Fruit fly (Drosophila melanogaster): Measurements from ENCODE around the gene Adsl.

Gene Adsl

DNA sequence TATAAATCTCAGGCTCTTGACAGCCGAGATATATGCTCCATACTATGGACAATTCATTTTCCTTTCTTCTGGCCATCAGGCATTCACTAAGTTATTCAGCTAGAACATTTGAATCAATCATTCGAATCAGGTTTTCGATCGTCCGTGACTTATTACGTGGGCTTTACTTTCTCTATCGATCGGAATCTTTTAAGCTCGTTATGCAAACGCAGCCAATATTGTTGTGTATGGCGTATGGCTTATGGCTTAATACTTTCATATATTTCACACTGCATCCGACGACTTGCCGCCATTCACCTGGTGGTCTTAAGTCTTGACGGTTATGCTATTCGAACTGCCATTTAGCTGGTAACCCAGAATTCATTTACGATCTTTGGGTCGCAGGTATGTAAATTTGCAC lies 4.7 kb downstream of the Adsl start:
- TF ChIP-seq CG10348 (GFP tag; IDR thresholded peaks at IDR 0.05) (no peak), CG8159 (tag; optimal IDR thresholded peaks at IDR 0.05) (no peak), CG14655 (GFP tag; optimal IDR thresholded peaks at IDR 0.05) (no peak), D1 (tag; optimal IDR thresholded peaks at IDR 0.05) (no peak), CG15710 (tag; optimal IDR thresholded peaks at IDR 0.05) (no peak), CG8301 (tag; optimal IDR thresholded peaks at IDR 0.05) (no peak)

DNA sequence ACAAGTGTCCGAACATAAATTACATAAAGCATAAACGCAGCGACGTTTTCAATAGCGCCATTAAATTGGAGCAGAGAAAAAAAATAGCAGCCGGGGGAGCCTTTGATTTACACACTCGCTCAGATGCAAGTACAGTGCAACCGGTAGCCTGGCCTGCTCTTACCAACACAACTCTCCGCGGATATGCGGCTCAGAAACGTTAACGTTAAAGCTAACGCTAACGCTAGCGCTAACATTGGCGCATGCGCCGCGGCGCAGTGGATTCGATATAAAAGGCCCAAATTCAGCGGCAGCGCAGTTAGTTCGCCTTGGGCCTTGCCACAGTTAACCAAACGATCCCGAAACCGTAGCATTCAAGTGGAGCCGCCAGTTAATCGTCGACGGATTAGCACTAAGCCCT lies 6.6 kb downstream of the Adsl start, which contains the start of gene Pxd:
Gene Pxd (plus strand): TSS at position 301 of the 400 bp plus-strand sequence.
- TF ChIP-seq CG9948 (tag; optimal IDR thresholded peaks at IDR 0.05) (no peak), CG4496 (GFP tag; IDR thresholded peaks at IDR 0.05) (0 out of 3 replicates have a peak, but pooled peaks have one; percentile 31), CG10348 (GFP tag; IDR thresholded peaks at IDR 0.05) (no peak), Ets98B (GFP tag; IDR thresholded peaks at IDR 0.05) (no peak), EcR (GFP tag; optimal IDR thresholded peaks at IDR 0.05) (no peak), CG17806 (tag; optimal IDR thresholded peaks at IDR 0.05) (no peak)

DNA sequence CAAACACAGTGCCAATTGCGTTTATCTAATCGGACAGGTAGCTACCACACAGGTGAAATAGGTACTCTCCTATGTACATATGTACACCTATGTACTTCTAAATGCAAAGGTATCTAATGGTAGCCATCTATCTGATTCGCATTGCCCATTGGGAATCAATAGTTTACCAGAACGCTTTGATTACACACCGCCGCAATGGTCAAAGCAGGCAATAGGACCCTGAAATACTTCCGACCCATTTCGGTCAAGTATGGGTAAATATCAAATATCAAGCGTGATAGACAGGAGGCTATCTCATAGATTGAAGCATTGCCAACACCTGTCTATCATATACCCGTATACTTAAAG lies 12.3 kb downstream of the Adsl start:
- TF ChIP-seq EcR (GFP tag; optimal IDR thresholded peaks at IDR 0.05): no peak
- no peak for TF ChIP-seq CG9948 (tag; optimal IDR thresholded peaks at IDR 0.05)
- TF ChIP-seq CG14655 (GFP tag; optimal IDR thresholded peaks at IDR 0.05): no peak
- no peak for TF ChIP-seq Ets98B (GFP tag; IDR thresholded peaks at IDR 0.05)
- no peak for TF ChIP-seq CG8159 (tag; optimal IDR thresholded peaks at IDR 0.05)
- TF ChIP-seq Snoo (tag; optimal IDR thresholded peaks at IDR 0.05): no peak
- no peak for TF ChIP-seq CG8301 (tag; optimal IDR thresholded peaks at IDR 0.05)
- TF ChIP-seq Pif1B (GFP tag; optimal IDR thresholded peaks at IDR 0.05): no peak
- no peak for TF ChIP-seq CG17806 (tag; optimal IDR thresholded peaks at IDR 0.05)
- no peak for TF ChIP-seq CG10348 (GFP tag; IDR thresholded peaks at IDR 0.05)
- no peak for TF ChIP-seq CG4496 (GFP tag; IDR thresholded peaks at IDR 0.05)
- TF ChIP-seq D1 (tag; optimal IDR thresholded peaks at IDR 0.05): no peak
- no peak for TF ChIP-seq fd96Ca (GFP tag; IDR thresholded peaks at IDR 0.05)
- no peak for TF ChIP-seq CG34367 (tag; optimal IDR thresholded peaks at IDR 0.05)

DNA sequence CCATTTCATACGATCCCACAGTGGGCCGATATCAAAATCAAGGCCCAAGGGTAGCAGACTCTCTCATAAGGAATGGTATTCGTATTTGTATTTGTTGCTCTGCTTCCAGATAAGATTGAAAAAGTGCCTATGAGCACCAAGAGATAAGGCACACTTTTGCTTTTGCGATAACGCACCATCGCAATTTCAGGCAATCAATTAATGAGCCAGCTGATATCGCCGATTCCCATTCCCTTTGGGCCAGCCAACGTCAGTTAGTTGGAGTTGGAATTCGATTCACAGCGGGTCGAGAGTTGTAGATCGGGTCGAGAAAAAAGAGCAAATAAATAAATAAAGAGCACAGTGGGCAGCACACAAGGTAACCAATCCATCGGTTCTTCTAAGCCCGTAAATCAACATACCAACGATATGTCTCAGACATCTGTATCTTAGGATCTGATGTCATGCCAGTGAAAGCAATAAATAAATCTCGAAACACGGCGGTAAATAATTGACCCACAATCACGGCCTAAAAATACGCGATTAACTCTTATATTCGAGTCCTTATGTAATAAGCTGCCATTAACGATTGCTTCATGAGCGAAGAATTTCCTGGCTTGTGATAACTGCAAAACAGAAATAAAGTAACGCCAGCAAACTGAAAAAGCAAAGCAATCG lies 12.8 kb downstream of the Adsl start, which contains the start of gene CG8907:
Gene CG8907 (plus strand): TSS at position 252 of the 657 bp plus-strand sequence.
- TF ChIP-seq D1 (tag; optimal IDR thresholded peaks at IDR 0.05) (no peak), EcR (GFP tag; optimal IDR thresholded peaks at IDR 0.05) (peak; percentile 31)

dm6 chr3R:17007336-17007735 lies 13.6 kb downstream of the Adsl start:
- TF ChIP-seq CG10348 (GFP tag; IDR thresholded peaks at IDR 0.05): no peak
- TF ChIP-seq CG17806 (tag; optimal IDR thresholded peaks at IDR 0.05): no peak
- TF ChIP-seq CG13204 (GFP tag; optimal IDR thresholded peaks at IDR 0.05): no peak
- no peak for TF ChIP-seq Ets98B (GFP tag; IDR thresholded peaks at IDR 0.05)
- TF ChIP-seq CG32121 (GFP tag; IDR thresholded peaks at IDR 0.05): no peak
- TF ChIP-seq CG14655 (GFP tag; optimal IDR thresholded peaks at IDR 0.05): no peak
- TF ChIP-seq CG12605 (GFP tag; IDR thresholded peaks at IDR 0.05): no peak
- no peak for TF ChIP-seq rn (GFP tag; IDR thresholded peaks at IDR 0.05)
- TF ChIP-seq Pif1B (GFP tag; optimal IDR thresholded peaks at IDR 0.05): no peak
- TF ChIP-seq Snoo (tag; optimal IDR thresholded peaks at IDR 0.05): no peak
- no peak for TF ChIP-seq CG8159 (tag; optimal IDR thresholded peaks at IDR 0.05)
- no peak for TF ChIP-seq Pif1A (GFP tag; optimal IDR thresholded peaks at IDR 0.05)

DNA sequence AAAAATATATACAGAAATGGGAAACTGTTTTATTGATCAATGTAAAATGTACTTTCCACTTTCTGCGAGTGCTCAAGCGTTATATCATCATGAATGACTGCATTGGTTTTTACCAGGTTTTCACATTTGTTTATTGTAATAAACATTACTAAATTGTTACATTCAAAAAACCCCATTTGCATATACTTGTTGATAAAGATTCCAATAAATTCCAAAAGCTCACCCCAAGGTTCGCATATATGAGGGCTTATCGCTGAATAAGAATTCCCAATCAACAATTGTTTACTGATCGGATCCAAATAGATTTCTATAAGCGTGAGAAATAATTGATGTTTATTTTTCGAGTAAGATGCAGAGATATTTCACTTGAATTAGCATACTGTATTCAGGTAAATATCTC lies 17.5 kb downstream of the Adsl start:
- TF ChIP-seq CG8159 (tag; optimal IDR thresholded peaks at IDR 0.05): no peak
- TF ChIP-seq CG8301 (tag; optimal IDR thresholded peaks at IDR 0.05): no peak
- TF ChIP-seq EcR (GFP tag; optimal IDR thresholded peaks at IDR 0.05): no peak
- no peak for TF ChIP-seq fd96Ca (GFP tag; IDR thresholded peaks at IDR 0.05)

DNA sequence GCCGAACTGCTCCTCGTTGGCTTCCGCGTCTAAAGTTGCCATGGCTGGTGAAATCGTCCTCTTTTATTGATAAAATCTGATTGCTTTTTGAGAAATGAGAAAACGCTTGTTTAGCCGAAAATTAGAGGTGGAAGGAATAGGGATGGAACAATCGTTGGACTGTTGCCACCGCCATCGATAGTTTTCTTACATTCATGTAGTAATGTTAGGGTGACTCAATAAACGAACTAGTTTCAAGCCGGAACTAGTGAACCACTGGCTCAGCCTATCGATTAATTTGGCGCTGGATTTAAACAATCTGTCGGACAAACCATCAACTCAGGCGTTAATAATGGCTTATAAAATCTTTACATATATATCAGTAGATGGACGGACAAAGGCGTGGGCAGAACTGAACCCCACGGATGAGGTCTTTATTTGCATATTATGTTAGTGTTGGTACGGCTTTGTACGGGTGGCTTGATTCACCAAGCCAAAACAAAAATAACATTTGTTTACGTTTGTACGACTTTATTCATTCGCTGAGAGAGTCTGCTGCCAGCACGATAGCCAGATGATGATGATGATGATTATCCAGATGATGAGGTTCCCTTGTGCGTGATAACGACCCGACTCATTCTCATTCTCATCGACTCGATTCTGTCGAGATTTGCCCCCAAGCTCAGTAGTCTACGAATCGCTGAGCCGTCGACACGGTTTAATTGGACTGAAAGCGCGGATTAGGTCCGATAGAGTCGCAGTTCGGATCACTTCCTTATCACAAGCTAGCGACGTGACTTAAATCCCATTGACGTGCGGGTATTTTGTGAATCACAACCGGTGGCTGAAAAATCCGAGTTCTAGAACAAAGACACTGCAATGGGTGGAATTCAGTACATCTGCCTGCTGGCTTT lies 18.5 kb downstream of the Adsl start, which contains the start of the genes Sf3a1 and Irc:
Gene Sf3a1 (minus strand): TSS at position 138 of the 893 bp plus-strand sequence.
Gene Irc (plus strand): TSS at position 658 of the 893 bp plus-strand sequence.
- TF ChIP-seq CG4496 (GFP tag; IDR thresholded peaks at IDR 0.05): 0 out of 3 replicates have a peak, but pooled peaks have one; percentile 8
- peak; percentile 35 for TF ChIP-seq gl (tag; optimal IDR thresholded peaks at IDR 0.05)
- TF ChIP-seq CG8159 (tag; optimal IDR thresholded peaks at IDR 0.05): peak; percentile 37
- no peak for TF ChIP-seq fd96Ca (GFP tag; IDR thresholded peaks at IDR 0.05)
- TF ChIP-seq EcR (GFP tag; optimal IDR thresholded peaks at IDR 0.05): peak; percentile 82
